Fruit fly (Drosophila melanogaster): Measurements from ENCODE around the gene CG34347.

The CG34347 gene

dm6 chr3R:31409627-31410201, 98.8 kb downstream of the CG34347 start:
- TF ChIP-seq svp (GFP tag) (peak; percentile 68), Eip75B (GFP tag; optimal IDR thresholded peaks at IDR 0.05) (peak; percentile 35), Smox (GFP tag; optimal IDR thresholded peaks at IDR 0.05) (peak; percentile 36), CG3032 (tag; optimal IDR thresholded peaks at IDR 0.05) (no peak), CG1621 (tag; optimal IDR thresholded peaks at IDR 0.05) (peak; percentile 7), Hr39 (GFP tag; optimal IDR thresholded peaks at IDR 0.05) (no peak), fd85E (GFP tag; optimal IDR thresholded peaks at IDR 0.05) (no peak), CG6792 (GFP tag; optimal IDR thresholded peaks at IDR 0.05) (no peak), CG16779 (tag; optimal IDR thresholded peaks at IDR 0.05) (no peak), Hr4 (GFP tag; optimal IDR thresholded peaks at IDR 0.05) (no peak), Met (GFP tag; optimal IDR thresholded peaks at IDR 0.05) (peak; percentile 22), CG11902 (GFP tag; optimal IDR thresholded peaks at IDR 0.05) (no peak), dsx (GFP tag; optimal IDR thresholded peaks at IDR 0.05; ENCODE audit: poor library complexity, severe bottlenecking) (no peak), CG8632 (GFP tag; optimal IDR thresholded peaks at IDR 0.05) (no peak), ss (GFP tag; optimal IDR thresholded peaks at IDR 0.05) (no peak), achi (GFP tag; optimal IDR thresholded peaks at IDR 0.05) (no peak), CG11294 (GFP tag; IDR thresholded peaks at IDR 0.05) (no peak), Hr38 (GFP tag; optimal IDR thresholded peaks at IDR 0.05) (no peak), CG11762 (GFP tag; optimal IDR thresholded peaks at IDR 0.05; ENCODE audit: insufficient read depth) (no peak), Sox102F (GFP tag; optimal IDR thresholded peaks at IDR 0.05) (no peak), CG7368 (GFP tag; optimal IDR thresholded peaks at IDR 0.05) (no peak), Eip78C (GFP tag) (peak; percentile 55), Sox14 (GFP tag; optimal IDR thresholded peaks at IDR 0.05) (no peak), salr (GFP tag; optimal IDR thresholded peaks at IDR 0.05) (no peak), CG4318 (GFP tag; optimal IDR thresholded peaks at IDR 0.05) (no peak), CG34406 (GFP tag; optimal IDR thresholded peaks at IDR 0.05) (peak; percentile 6), lz (GFP tag; optimal IDR thresholded peaks at IDR 0.05) (peak; percentile 39), topi (GFP tag; optimal IDR thresholded peaks at IDR 0.05) (peak; percentile 42), CG31627 (GFP tag; optimal IDR thresholded peaks at IDR 0.05) (peak; percentile 27), Ets21C (GFP tag; optimal IDR thresholded peaks at IDR 0.05) (no peak), esn (GFP tag; optimal IDR thresholded peaks at IDR 0.05) (peak; percentile 48), pdm3 (GFP tag; optimal IDR thresholded peaks at IDR 0.05) (peak; percentile 32), Gug (GFP tag; IDR thresholded peaks at IDR 0.05) (no peak), Blimp-1 (GFP tag; optimal IDR thresholded peaks at IDR 0.05) (no peak), CG8319 (GFP tag; optimal IDR thresholded peaks at IDR 0.05) (no peak), cyc (GFP tag; optimal IDR thresholded peaks at IDR 0.05) (no peak), OdsH (GFP tag; optimal IDR thresholded peaks at IDR 0.05) (peak; percentile 18), CG9139 (GFP tag; optimal IDR thresholded peaks at IDR 0.05) (no peak)

dm6 chr3R:31419531-31419930, 108.6 kb downstream of the CG34347 start:
- TF ChIP-seq fkh (GFP tag; optimal IDR thresholded peaks at IDR 0.05): peak; percentile 59
- TF ChIP-seq OdsH (GFP tag; optimal IDR thresholded peaks at IDR 0.05): no peak

dm6 chr3R:31420675-31421074, 109.7 kb downstream of the CG34347 start:
- TF ChIP-seq Eip78C (GFP tag): peak; percentile 23
- no peak for TF ChIP-seq topi (GFP tag; optimal IDR thresholded peaks at IDR 0.05)
